Worm (Caenorhabditis elegans) whole organism, L3 larva: ENCODE results near the gene str-64.

Experiments
- aly-2 ChIP-seq: fragments of 150-350 bp; optimal IDR thresholded peaks from 2 replicates; lab custom pipeline; 2014; ENCODE audit warnings: missing biosample characterization, missing genetic modification characterization
- ceh-16 ChIP-seq: sonication (generic microtip); optimal IDR thresholded peaks from 2 replicates; lab custom pipeline; 2017; ENCODE audit warnings: missing biosample characterization, missing genetic modification characterization
- skn-1 ChIP-seq: fragments of 150-350 bp; optimal IDR thresholded peaks from 2 replicates; lab custom pipeline; 2014; ENCODE audit warnings: missing biosample characterization, missing genetic modification characterization
- snpc-4 ChIP-seq: fragments of 150-350 bp; optimal IDR thresholded peaks from 2 replicates; lab custom pipeline; 2014; ENCODE audit warnings: missing biosample characterization, missing genetic modification characterization

ce11 chrV:3301898-3302297 lies 18.8 kb downstream of the str-64 start, which contains the start of gene srbc-1:
- TF ChIP-seq ceh-16 (tag; lab: Kevin White, UChicago), result no peak
- TF ChIP-seq aly-2 (tag; lab: Kevin White, UChicago), result no peak
- no peak for TF ChIP-seq snpc-4 (tag; lab: Kevin White, UChicago)
- no peak for TF ChIP-seq skn-1 (tag; lab: Kevin White, UChicago)
